Worm (Caenorhabditis elegans) whole organism, late embryonic: ENCODE measurements around the gene mesp-1.

Experiments
- ama-1 ChIP-seq: fragments of 150-350 bp; optimal IDR thresholded peaks from 2 replicates; lab custom pipeline; 2014
- ceh-31 ChIP-seq: sonication (generic microtip); optimal IDR thresholded peaks from 2 replicates; lab custom pipeline; 2016; ENCODE audit warnings: missing genetic modification characterization, missing compliant biosample characterization
- fkh-6 ChIP-seq: sonication (generic microtip); optimal IDR thresholded peaks from 2 replicates; lab custom pipeline; 2016; ENCODE audit warnings: missing genetic modification characterization, missing compliant biosample characterization
- hlh-30 ChIP-seq: sonication (generic microtip); optimal IDR thresholded peaks from 2 replicates; lab custom pipeline; 2017; ENCODE audit warnings: antibody characterized with exemption, missing genetic modification characterization, missing compliant biosample characterization; ENCODE audit not compliant: insufficient read depth
- hlh-6 ChIP-seq: sonication (generic microtip); optimal IDR thresholded peaks from 2 replicates; lab custom pipeline; 2016; ENCODE audit warnings: missing genotype, missing genetic modification characterization, missing compliant biosample characterization
- lin-11 ChIP-seq: fragments of 200-800 bp; sonication (Bioruptor generic); optimal IDR thresholded peaks from 2 replicates; lab custom pipeline; 2018; ENCODE audit warnings: mild to moderate bottlenecking, missing genetic modification characterization, missing compliant biosample characterization
- madf-2 ChIP-seq: sonication (generic microtip); optimal IDR thresholded peaks from 2 replicates; lab custom pipeline; 2017; ENCODE audit warnings: missing genetic modification characterization, missing compliant biosample characterization
- nfya-1 ChIP-seq: sonication (generic microtip); optimal IDR thresholded peaks from 2 replicates; lab custom pipeline; 2017; ENCODE audit warnings: missing genetic modification characterization, mild to moderate bottlenecking, missing compliant biosample characterization, antibody characterized with exemption, moderate library complexity
- nhr-11 ChIP-seq: fragments of 150-350 bp; optimal IDR thresholded peaks from 2 replicates; lab custom pipeline; 2014; ENCODE audit warnings: missing biosample characterization, missing genetic modification characterization
- pha-4 ChIP-seq: fragments of 150-350 bp; optimal IDR thresholded peaks from 2 replicates; lab custom pipeline; 2018; ENCODE audit warnings: missing biosample characterization, missing genetic modification reagents, missing genetic modification characterization

DNA sequence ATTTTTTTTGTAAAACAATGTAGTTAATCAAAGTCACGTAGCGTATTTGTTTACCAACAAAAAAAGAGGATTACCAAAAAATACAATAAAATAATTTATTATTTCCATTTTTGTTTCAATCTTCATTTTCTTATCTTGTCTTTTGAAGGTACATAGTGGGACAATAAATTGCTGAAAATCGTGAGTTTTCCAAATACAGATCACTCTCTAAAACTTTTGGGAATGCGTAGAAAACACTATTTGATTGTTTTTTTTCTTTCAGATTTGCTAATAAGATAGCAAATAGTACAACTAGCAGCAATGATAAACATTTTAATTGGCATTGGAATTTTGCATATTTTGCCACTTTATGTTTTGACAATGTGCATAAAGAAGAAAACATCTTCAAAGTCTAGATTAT is 2.3 kb downstream of the mesp-1 start, which contains the start of gene C28C12.1:
- TF ChIP-seq lin-11 (tag; lab: Kevin White, UChicago) = no peak
- TF ChIP-seq ama-1 (lab: Kevin White, UChicago) = no peak
- TF ChIP-seq pha-4 (tag; lab: Kevin White, UChicago) = no peak
- TF ChIP-seq fkh-6 (tag; lab: Kevin White, UChicago) = no peak
- TF ChIP-seq ceh-31 (tag; lab: Kevin White, UChicago) = no peak
- no peak for TF ChIP-seq hlh-6 (tag; lab: Kevin White, UChicago)
- TF ChIP-seq nfya-1 (tag; lab: Kevin White, UChicago) = no peak
- no peak for TF ChIP-seq hlh-30 (tag; lab: Kevin White, UChicago)
- TF ChIP-seq nhr-11 (tag; lab: Kevin White, UChicago) = no peak
- TF ChIP-seq madf-2 (tag; lab: Kevin White, UChicago) = no peak
